Worm (Caenorhabditis elegans) whole organism, midembryonic: ENCODE data around the gene Y116A8A.4.

Experiments used
- T22C8.4 ChIP-seq: fragments of 200-800 bp; sonication (Bioruptor generic); IDR thresholded peaks from 2 replicates; pipeline ENCODE4 v1.3.6; 2022; ENCODE audit warnings: missing genetic modification characterization, missing compliant biosample characterization
- cog-1 ChIP-seq: sonication (generic microtip); optimal IDR thresholded peaks from 2 replicates; lab custom pipeline; 2016; ENCODE audit warnings: missing genetic modification characterization, missing compliant biosample characterization
- flt-1 ChIP-seq: fragments of 200-800 bp; sonication (Bioruptor generic); IDR thresholded peaks from 2 replicates; pipeline ENCODE4 v1.3.6; 2022; ENCODE audit warnings: missing genetic modification characterization, missing compliant biosample characterization
- klf-2 ChIP-seq: fragments of 200-800 bp; sonication (Bioruptor generic); conservative IDR thresholded peaks from 2 replicates; pipeline ENCODE4 v1.3.6; 2022; ENCODE audit warnings: missing genetic modification reagents, missing genetic modification characterization, missing compliant biosample characterization
- med-1 ChIP-seq: sonication (generic microtip); optimal IDR thresholded peaks from 2 replicates; lab custom pipeline; 2017; ENCODE audit warnings: missing genetic modification characterization, mild to moderate bottlenecking, missing compliant biosample characterization, antibody characterized with exemption, missing genetic modification reagents; ENCODE audit not compliant: insufficient read depth
- ref-1 ChIP-seq: fragments of 200-800 bp; sonication (Bioruptor generic); conservative IDR thresholded peaks from 2 replicates; pipeline ENCODE4 v1.3.6; 2022; ENCODE audit warnings: missing genetic modification reagents, missing genetic modification characterization, missing compliant biosample characterization
- tab-1 ChIP-seq: fragments of 200-800 bp; sonication (Bioruptor generic); IDR thresholded peaks from 2 replicates; pipeline ENCODE4 v1.3.6; 2022; ENCODE audit warnings: missing genetic modification characterization, missing compliant biosample characterization
- ztf-23 ChIP-seq: fragments of 200-800 bp; sonication (Bioruptor generic); IDR thresholded peaks from 2 replicates; pipeline ENCODE4 v1.3.6; 2022; ENCODE audit warnings: missing genetic modification reagents, missing genetic modification characterization, missing compliant biosample characterization
- ztf-29 ChIP-seq: fragments of 200-800 bp; sonication (Bioruptor generic); IDR thresholded peaks from 2 replicates; pipeline ENCODE4 v1.3.6; 2022; ENCODE audit warnings: missing genetic modification reagents, missing genetic modification characterization, missing compliant biosample characterization

Y116A8A.4 gene

ce11 chrIV:16822529-16822928, at the start of gene Y116A8A.4:
Y116A8A.4 (plus strand) TSS chrIV:16822829.
- TF ChIP-seq T22C8.4 (GFP tag; lab: Robert Waterston, UW) (no peak), cog-1 (tag; lab: Kevin White, UChicago) (no peak), klf-2 (GFP tag; lab: Robert Waterston, UW) (no peak), ztf-29 (no peak), ztf-23 (GFP tag; lab: Robert Waterston, UW) (no peak), ref-1 (GFP tag; lab: Robert Waterston, UW) (no peak), med-1 (GFP tag; lab: Kevin White, UChicago) (no peak)

ce11 chrIV:16775029-16775428, 47.6 kb upstream of the Y116A8A.4 start:
- TF ChIP-seq ref-1 (GFP tag; lab: Robert Waterston, UW), result 0 out of 2 replicates have a peak, but pooled peaks have one; percentile 38
- 0 out of 2 replicates have a peak, but pooled peaks have one; percentile 30 for TF ChIP-seq ztf-29
- peak; percentile 62; the same call in 1 of the 2 replicates for TF ChIP-seq ztf-23 (GFP tag; lab: Robert Waterston, UW)
- TF ChIP-seq flt-1 (GFP tag; lab: Robert Waterston, UW), result no peak

ce11 chrIV:16775455-16775854, 47.2 kb upstream of the Y116A8A.4 start, which contains the start of gene Y43D4A.5:
Y43D4A.5 (plus strand) TSS chrIV:16775755.
- TF ChIP-seq ztf-23 (GFP tag; lab: Robert Waterston, UW) (no peak), cog-1 (tag; lab: Kevin White, UChicago) (no peak), ref-1 (GFP tag; lab: Robert Waterston, UW) (no peak), tab-1 (GFP tag; lab: Robert Waterston, UW) (no peak), med-1 (GFP tag; lab: Kevin White, UChicago) (no peak), T22C8.4 (GFP tag; lab: Robert Waterston, UW) (no peak), flt-1 (GFP tag; lab: Robert Waterston, UW) (no peak), klf-2 (GFP tag; lab: Robert Waterston, UW) (no peak), ztf-29 (no peak)

ce11 chrIV:16775925-16776324, 46.7 kb upstream of the Y116A8A.4 start:
- TF ChIP-seq med-1 (GFP tag; lab: Kevin White, UChicago) (peak; percentile 37), flt-1 (GFP tag; lab: Robert Waterston, UW) (peak; percentile 82), klf-2 (GFP tag; lab: Robert Waterston, UW) (0 out of 2 replicates have a peak, but pooled peaks have one; percentile 46), cog-1 (tag; lab: Kevin White, UChicago) (peak; percentile 11), ref-1 (GFP tag; lab: Robert Waterston, UW) (peak; percentile 45; the same call in 1 of the 2 replicates), ztf-29 (peak; percentile 71), T22C8.4 (GFP tag; lab: Robert Waterston, UW) (peak; percentile 69), tab-1 (GFP tag; lab: Robert Waterston, UW) (peak; percentile 88), ztf-23 (GFP tag; lab: Robert Waterston, UW) (peak; percentile 82)

- TF ChIP-seq ztf-23 (GFP tag; lab: Robert Waterston, UW), result no peak
- no peak for TF ChIP-seq ref-1 (GFP tag; lab: Robert Waterston, UW)
- TF ChIP-seq T22C8.4 (GFP tag; lab: Robert Waterston, UW), result no peak
- no peak for TF ChIP-seq klf-2 (GFP tag; lab: Robert Waterston, UW)
- no peak for TF ChIP-seq ztf-29
- TF ChIP-seq med-1 (GFP tag; lab: Kevin White, UChicago), result no peak
- TF ChIP-seq tab-1 (GFP tag; lab: Robert Waterston, UW), result no peak
- no peak for TF ChIP-seq flt-1 (GFP tag; lab: Robert Waterston, UW)
- no peak for TF ChIP-seq cog-1 (tag; lab: Kevin White, UChicago)
Observed at ce11 chrIV:16776915-16777314, 45.7 kb upstream of the Y116A8A.4 start.

- no peak for TF ChIP-seq ztf-29
- TF ChIP-seq klf-2 (GFP tag; lab: Robert Waterston, UW), result no peak
- TF ChIP-seq flt-1 (GFP tag; lab: Robert Waterston, UW), result no peak
- TF ChIP-seq cog-1 (tag; lab: Kevin White, UChicago), result no peak
Observed at ce11 chrIV:16777758-16778157, 44.9 kb upstream of the Y116A8A.4 start.

- TF ChIP-seq klf-2 (GFP tag; lab: Robert Waterston, UW) (no peak), tab-1 (GFP tag; lab: Robert Waterston, UW) (no peak), ztf-29 (no peak), ztf-23 (GFP tag; lab: Robert Waterston, UW) (no peak), T22C8.4 (GFP tag; lab: Robert Waterston, UW) (no peak)
Observed at ce11 chrIV:16778644-16779043, 44.0 kb upstream of the Y116A8A.4 start.

ce11 chrIV:16787024-16787423, 35.6 kb upstream of the Y116A8A.4 start, which contains the start of gene Y43D4A.6:
Y43D4A.6 (plus strand) TSS chrIV:16787324.
- TF ChIP-seq ref-1 (GFP tag; lab: Robert Waterston, UW) (no peak), ztf-23 (GFP tag; lab: Robert Waterston, UW) (no peak), med-1 (GFP tag; lab: Kevin White, UChicago) (no peak), T22C8.4 (GFP tag; lab: Robert Waterston, UW) (no peak)

ce11 chrIV:16806352-16806751, 16.3 kb upstream of the Y116A8A.4 start, which contains the start of gene clec-193:
clec-193 (minus strand) TSS chrIV:16806452.
- TF ChIP-seq ref-1 (GFP tag; lab: Robert Waterston, UW) (no peak), ztf-23 (GFP tag; lab: Robert Waterston, UW) (no peak), flt-1 (GFP tag; lab: Robert Waterston, UW) (no peak), ztf-29 (no peak), med-1 (GFP tag; lab: Kevin White, UChicago) (no peak), klf-2 (GFP tag; lab: Robert Waterston, UW) (no peak), T22C8.4 (GFP tag; lab: Robert Waterston, UW) (no peak)

- TF ChIP-seq ztf-23 (GFP tag; lab: Robert Waterston, UW) (no peak), flt-1 (GFP tag; lab: Robert Waterston, UW) (no peak), T22C8.4 (GFP tag; lab: Robert Waterston, UW) (no peak), ztf-29 (no peak), ref-1 (GFP tag; lab: Robert Waterston, UW) (no peak), klf-2 (GFP tag; lab: Robert Waterston, UW) (no peak), med-1 (GFP tag; lab: Kevin White, UChicago) (no peak), cog-1 (tag; lab: Kevin White, UChicago) (no peak), tab-1 (GFP tag; lab: Robert Waterston, UW) (no peak)
Observed at ce11 chrIV:16812116-16812515, 10.5 kb upstream of the Y116A8A.4 start.
